Worm (Caenorhabditis elegans): Measurements from ENCODE around the gene hrde-1.

The hrde-1 gene

DNA sequence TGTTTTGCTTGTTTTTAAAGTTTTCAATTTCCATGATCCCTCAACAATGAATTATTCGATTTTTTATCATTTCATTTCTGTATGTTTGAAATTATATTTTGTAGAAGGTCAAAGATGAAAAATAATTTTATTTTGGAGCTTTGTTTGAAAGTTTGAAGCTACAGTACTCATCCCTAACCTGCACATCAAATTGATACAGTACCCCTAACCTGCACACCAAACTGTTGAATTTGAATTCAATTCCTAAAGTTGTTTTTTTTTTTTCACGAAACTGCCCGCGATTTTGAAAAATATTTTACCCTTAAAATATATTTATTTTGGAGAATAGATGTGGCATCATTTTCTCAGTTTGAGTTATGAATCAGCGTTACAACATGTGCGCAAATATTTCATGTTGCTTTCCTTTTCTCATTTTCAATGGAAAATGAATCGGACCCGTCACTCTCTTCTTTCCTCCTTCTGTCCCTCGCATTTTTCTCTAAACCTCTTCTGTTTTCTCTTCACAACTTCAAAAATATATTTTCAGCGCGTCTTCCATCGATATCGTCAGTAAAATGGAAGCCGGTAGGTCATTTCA lies 29.9 kb upstream of the hrde-1 start, which contains the start of gene R74.8:
Gene R74.8 (plus strand): TSS at position 527 of the 577 bp plus-strand sequence.
- TF ChIP-seq ets-7 (tag; optimal IDR thresholded peaks at IDR 0.05): no peak
- TF ChIP-seq B0310.2 (tag; optimal IDR thresholded peaks at IDR 0.05): no peak
- no peak for TF ChIP-seq sea-1 (GFP tag; conservative IDR thresholded peaks at IDR 0.05)
- TF ChIP-seq tra-4 (tag; optimal IDR thresholded peaks at IDR 0.05): no peak
- no peak for TF ChIP-seq aly-1 (tag; optimal IDR thresholded peaks at IDR 0.05)
- TF ChIP-seq ama-1 (optimal IDR thresholded peaks at IDR 0.05): no peak
- no peak for TF ChIP-seq ceh-36 (tag; optimal IDR thresholded peaks at IDR 0.05)
- TF ChIP-seq hnd-1 (tag; optimal IDR thresholded peaks at IDR 0.05): no peak
- TF ChIP-seq hmg-4 (GFP tag; optimal IDR thresholded peaks at IDR 0.05): no peak
- no peak for TF ChIP-seq F13C5.2 (tag; optimal IDR thresholded peaks at IDR 0.05)

- TF ChIP-seq tbx-11 (GFP tag; IDR thresholded peaks at IDR 0.05) (no peak), ets-7 (tag; optimal IDR thresholded peaks at IDR 0.05) (no peak), scrt-1 (GFP tag; IDR thresholded peaks at IDR 0.05) (no peak), ama-1 (optimal IDR thresholded peaks at IDR 0.05) (no peak), F13C5.2 (tag; optimal IDR thresholded peaks at IDR 0.05) (no peak), tbx-37 (GFP tag; conservative IDR thresholded peaks at IDR 0.05) (no peak), hmbx-1 (tag; optimal IDR thresholded peaks at IDR 0.05) (no peak), hnd-1 (tag; optimal IDR thresholded peaks at IDR 0.05) (no peak), tra-4 (tag; optimal IDR thresholded peaks at IDR 0.05) (no peak), B0310.2 (tag; optimal IDR thresholded peaks at IDR 0.05) (no peak), pes-1 (GFP tag; IDR thresholded peaks at IDR 0.05) (no peak), aly-1 (tag; optimal IDR thresholded peaks at IDR 0.05) (no peak), ceh-13 (GFP tag; optimal IDR thresholded peaks at IDR 0.05) (no peak), flt-1 (GFP tag; IDR thresholded peaks at IDR 0.05) (no peak), hmg-4 (GFP tag; optimal IDR thresholded peaks at IDR 0.05) (no peak), sea-1 (GFP tag; conservative IDR thresholded peaks at IDR 0.05) (no peak), ceh-36 (tag; optimal IDR thresholded peaks at IDR 0.05) (no peak)
Measured at ce11 chrIII:4204964-4205363, 29.0 kb upstream of the hrde-1 start.

DNA sequence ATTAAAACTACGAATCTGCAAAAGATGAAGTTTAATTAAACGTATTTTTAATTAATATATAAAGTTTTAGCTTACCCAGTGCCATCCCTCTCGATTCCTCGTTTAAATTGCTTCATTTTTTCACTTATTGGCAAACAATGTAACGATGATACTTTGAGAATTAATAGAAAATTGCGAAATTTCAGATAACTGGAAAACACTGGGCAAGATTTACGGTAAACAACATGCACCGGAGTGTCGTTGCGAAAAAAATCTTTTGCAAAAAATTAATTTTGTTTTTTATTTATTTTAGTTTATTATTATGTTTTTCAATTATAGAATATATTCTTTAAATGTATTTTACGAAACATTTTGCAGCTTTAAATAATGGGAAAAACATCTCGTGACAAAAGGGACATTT lies 28.1 kb upstream of the hrde-1 start, which contains the start of the genes pelo-1 and R74.7:
Gene pelo-1 (minus strand): TSS at position 151 of the 400 bp plus-strand sequence.
Gene R74.7 (plus strand): TSS at position 358 of the 400 bp plus-strand sequence.
- TF ChIP-seq ceh-36 (tag; optimal IDR thresholded peaks at IDR 0.05) (no peak), tbx-37 (GFP tag; conservative IDR thresholded peaks at IDR 0.05) (no peak), hmbx-1 (tag; optimal IDR thresholded peaks at IDR 0.05) (no peak), scrt-1 (GFP tag; IDR thresholded peaks at IDR 0.05) (no peak), aly-1 (tag; optimal IDR thresholded peaks at IDR 0.05) (no peak), B0310.2 (tag; optimal IDR thresholded peaks at IDR 0.05) (no peak), sea-1 (GFP tag; conservative IDR thresholded peaks at IDR 0.05) (no peak), ama-1 (optimal IDR thresholded peaks at IDR 0.05) (no peak), ets-7 (tag; optimal IDR thresholded peaks at IDR 0.05) (no peak), flt-1 (GFP tag; IDR thresholded peaks at IDR 0.05) (no peak), pes-1 (GFP tag; IDR thresholded peaks at IDR 0.05) (no peak), hnd-1 (tag; optimal IDR thresholded peaks at IDR 0.05) (no peak), hmg-4 (GFP tag; optimal IDR thresholded peaks at IDR 0.05) (no peak), tra-4 (tag; optimal IDR thresholded peaks at IDR 0.05) (no peak), ceh-13 (GFP tag; optimal IDR thresholded peaks at IDR 0.05) (no peak), tbx-11 (GFP tag; IDR thresholded peaks at IDR 0.05) (no peak), F13C5.2 (tag; optimal IDR thresholded peaks at IDR 0.05) (no peak)

DNA sequence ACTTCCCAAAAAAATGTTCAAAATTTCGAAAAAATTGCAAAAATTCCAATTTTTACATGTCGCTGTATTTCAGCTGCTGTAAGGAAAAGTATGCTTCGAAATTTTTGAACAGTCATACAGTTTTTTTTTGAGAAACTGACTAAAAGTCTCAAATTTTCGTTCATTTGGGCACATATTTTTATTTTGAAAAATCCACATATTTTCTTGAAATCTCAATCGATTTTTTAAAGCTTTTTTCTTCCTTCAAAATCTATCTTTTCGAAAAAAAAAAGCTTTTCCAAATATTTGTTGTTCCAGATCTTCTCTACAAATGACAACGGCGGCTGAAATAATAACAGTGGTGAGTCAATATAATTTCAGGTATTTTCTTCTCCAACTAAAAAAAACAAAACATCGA lies 21.0 kb upstream of the hrde-1 start, which contains the start of gene asd-1:
Gene asd-1 (plus strand): TSS at position 298 of the 397 bp plus-strand sequence.
- no peak for TF ChIP-seq aly-1 (tag; optimal IDR thresholded peaks at IDR 0.05)
- TF ChIP-seq B0310.2 (tag; optimal IDR thresholded peaks at IDR 0.05): no peak
- TF ChIP-seq sea-1 (GFP tag; conservative IDR thresholded peaks at IDR 0.05): no peak
- TF ChIP-seq ets-7 (tag; optimal IDR thresholded peaks at IDR 0.05): no peak
- no peak for TF ChIP-seq tra-4 (tag; optimal IDR thresholded peaks at IDR 0.05)
- TF ChIP-seq ama-1 (optimal IDR thresholded peaks at IDR 0.05): no peak
- no peak for TF ChIP-seq F13C5.2 (tag; optimal IDR thresholded peaks at IDR 0.05)
- TF ChIP-seq hmbx-1 (tag; optimal IDR thresholded peaks at IDR 0.05): no peak
- no peak for TF ChIP-seq tbx-11 (GFP tag; IDR thresholded peaks at IDR 0.05)
- no peak for TF ChIP-seq pes-1 (GFP tag; IDR thresholded peaks at IDR 0.05)
- TF ChIP-seq ceh-13 (GFP tag; optimal IDR thresholded peaks at IDR 0.05): no peak
- no peak for TF ChIP-seq scrt-1 (GFP tag; IDR thresholded peaks at IDR 0.05)
- no peak for TF ChIP-seq ceh-36 (tag; optimal IDR thresholded peaks at IDR 0.05)
- TF ChIP-seq hnd-1 (tag; optimal IDR thresholded peaks at IDR 0.05): no peak
- TF ChIP-seq tbx-37 (GFP tag; conservative IDR thresholded peaks at IDR 0.05): no peak
- TF ChIP-seq flt-1 (GFP tag; IDR thresholded peaks at IDR 0.05): no peak
- TF ChIP-seq hmg-4 (GFP tag; optimal IDR thresholded peaks at IDR 0.05): no peak

DNA sequence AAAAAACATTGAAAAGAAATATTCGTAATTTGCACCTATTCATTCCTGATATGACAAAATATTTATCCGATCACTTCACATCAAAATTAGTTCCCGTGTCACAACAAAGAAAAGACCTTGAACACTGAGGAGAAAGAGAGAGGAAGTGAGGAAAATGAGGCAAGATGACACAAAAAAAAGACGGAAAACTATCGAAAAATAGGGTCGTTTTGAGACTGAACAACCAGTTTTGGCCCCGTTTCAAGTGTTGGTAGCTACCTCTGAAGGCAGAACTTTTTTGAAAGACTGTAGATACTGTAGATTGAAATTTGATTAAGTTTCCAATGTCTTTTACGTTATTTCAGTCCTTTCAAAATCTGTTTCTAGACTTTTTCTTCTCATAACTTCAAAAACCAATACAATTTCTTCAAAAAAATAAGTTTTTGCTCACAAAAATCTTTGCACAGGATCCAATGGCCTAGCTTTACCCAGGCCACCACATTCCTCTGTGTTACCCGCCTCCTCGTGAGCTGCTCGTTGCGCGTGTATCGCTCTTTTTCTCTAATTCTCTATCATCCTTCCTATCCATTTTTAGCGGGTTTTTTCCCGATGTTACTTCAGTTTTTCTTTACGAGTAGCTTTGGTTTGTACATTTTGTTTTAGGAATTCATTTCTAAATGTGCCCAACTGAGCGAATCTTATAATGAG lies 20.5 kb upstream of the hrde-1 start:
- TF ChIP-seq aly-1 (tag; optimal IDR thresholded peaks at IDR 0.05): no peak
- TF ChIP-seq tra-4 (tag; optimal IDR thresholded peaks at IDR 0.05): no peak
- TF ChIP-seq tbx-37 (GFP tag; conservative IDR thresholded peaks at IDR 0.05): peak; percentile 59; the same call in 1 of the 2 replicates
- no peak for TF ChIP-seq tbx-11 (GFP tag; IDR thresholded peaks at IDR 0.05)
- TF ChIP-seq hmg-4 (GFP tag; optimal IDR thresholded peaks at IDR 0.05): peak; percentile 41
- no peak for TF ChIP-seq sea-1 (GFP tag; conservative IDR thresholded peaks at IDR 0.05)

ce11 chrIII:4195306-4196008 lies 19.5 kb upstream of the hrde-1 start:
- no peak for TF ChIP-seq hmbx-1 (tag; optimal IDR thresholded peaks at IDR 0.05)
- 0 out of 2 replicates have a peak, but pooled peaks have one; percentile 5 for TF ChIP-seq tbx-37 (GFP tag; conservative IDR thresholded peaks at IDR 0.05)
- no peak for TF ChIP-seq B0310.2 (tag; optimal IDR thresholded peaks at IDR 0.05)
- TF ChIP-seq aly-1 (tag; optimal IDR thresholded peaks at IDR 0.05): no peak
- TF ChIP-seq tra-4 (tag; optimal IDR thresholded peaks at IDR 0.05): no peak
- TF ChIP-seq tbx-11 (GFP tag; IDR thresholded peaks at IDR 0.05): no peak
- 0 out of 2 replicates have a peak, but pooled peaks have one; percentile 35 for TF ChIP-seq sea-1 (GFP tag; conservative IDR thresholded peaks at IDR 0.05)
- no peak for TF ChIP-seq hnd-1 (tag; optimal IDR thresholded peaks at IDR 0.05)
- TF ChIP-seq flt-1 (GFP tag; IDR thresholded peaks at IDR 0.05): no peak
- no peak for TF ChIP-seq ceh-13 (GFP tag; optimal IDR thresholded peaks at IDR 0.05)
- TF ChIP-seq ama-1 (optimal IDR thresholded peaks at IDR 0.05): no peak
- TF ChIP-seq scrt-1 (GFP tag; IDR thresholded peaks at IDR 0.05): no peak
- TF ChIP-seq ets-7 (tag; optimal IDR thresholded peaks at IDR 0.05): no peak
- no peak for TF ChIP-seq hmg-4 (GFP tag; optimal IDR thresholded peaks at IDR 0.05)
- no peak for TF ChIP-seq pes-1 (GFP tag; IDR thresholded peaks at IDR 0.05)
